Worm (Caenorhabditis elegans) whole organism, mixed stage, embryonic: Measurements from ENCODE around the gene elmd-1.

Source experiments
- ces-1 ChIP-seq: fragments of 150-350 bp; optimal IDR thresholded peaks from 2 replicates; lab custom pipeline; 2014; ENCODE audit warnings: missing biosample characterization, missing genetic modification reagents, missing genetic modification characterization
- elt-3 ChIP-seq: fragments of 150-350 bp; optimal IDR thresholded peaks from 2 replicates; lab custom pipeline; 2014; ENCODE audit warnings: missing biosample characterization, missing genetic modification characterization
- lin-32 ChIP-seq: fragments of 200-800 bp; sonication (Bioruptor generic); optimal IDR thresholded peaks from 2 replicates; lab custom pipeline; 2018; ENCODE audit warnings: mild to moderate bottlenecking, missing genetic modification characterization, missing compliant biosample characterization
- lsy-2 ChIP-seq: fragments of 150-350 bp; optimal IDR thresholded peaks from 2 replicates; lab custom pipeline; 2014; ENCODE audit warnings: missing biosample characterization, missing genetic modification characterization
- mep-1 ChIP-seq: fragments of 150-350 bp; optimal IDR thresholded peaks from 2 replicates; lab custom pipeline; 2017; ENCODE audit warnings: missing biosample characterization, missing genetic modification reagents, missing genetic modification characterization, inconsistent platforms
- nhr-76 ChIP-seq: sonication (generic microtip); optimal IDR thresholded peaks from 2 replicates; lab custom pipeline; 2017; ENCODE audit warnings: missing biosample characterization, missing genetic modification characterization
- sptf-1 ChIP-seq: sonication (generic microtip); optimal IDR thresholded peaks from 2 replicates; lab custom pipeline; 2017; ENCODE audit warnings: mild to moderate bottlenecking, missing genetic modification characterization, moderate library complexity, missing compliant biosample characterization
- unc-39 ChIP-seq: fragments of 150-350 bp; optimal IDR thresholded peaks from 2 replicates; lab custom pipeline; 2014; ENCODE audit warnings: missing biosample characterization, missing genetic modification characterization
- ztf-11 ChIP-seq: fragments of 150-350 bp; optimal IDR thresholded peaks from 2 replicates; lab custom pipeline; 2014; ENCODE audit warnings: missing biosample characterization, missing genetic modification characterization

DNA sequence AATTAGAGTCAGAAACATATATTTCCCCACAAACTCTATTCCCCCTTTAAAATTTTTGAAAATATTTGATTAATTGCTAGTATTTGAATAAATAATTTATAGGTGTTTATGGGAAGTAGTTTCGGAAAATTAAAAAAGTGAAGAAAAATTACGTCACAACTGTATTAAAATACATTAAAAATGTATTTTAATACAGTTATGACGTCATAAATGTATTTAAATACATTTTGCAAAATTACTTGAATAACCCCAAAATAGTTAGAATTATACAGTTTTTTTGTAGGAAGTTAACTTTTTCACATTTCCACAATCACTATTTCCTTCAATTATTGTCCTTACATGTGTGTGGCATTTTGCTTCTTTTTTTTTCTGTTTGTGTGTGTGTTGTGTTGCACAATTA, 23.7 kb downstream of the elmd-1 start:
- TF ChIP-seq lin-32 (GFP tag; lab: Kevin White, UChicago) (no peak), mep-1 (tag; lab: Kevin White, UChicago) (no peak), lsy-2 (no peak), ztf-11 (tag; lab: Kevin White, UChicago) (no peak), unc-39 (no peak), nhr-76 (tag; lab: Kevin White, UChicago) (no peak), ces-1 (GFP tag; lab: Kevin White, UChicago) (no peak), elt-3 (tag; lab: Kevin White, UChicago) (no peak), sptf-1 (tag; lab: Kevin White, UChicago) (no peak)
